Worm (Caenorhabditis elegans): ENCODE measurements around the gene wrt-9.

wrt-9 gene

DNA sequence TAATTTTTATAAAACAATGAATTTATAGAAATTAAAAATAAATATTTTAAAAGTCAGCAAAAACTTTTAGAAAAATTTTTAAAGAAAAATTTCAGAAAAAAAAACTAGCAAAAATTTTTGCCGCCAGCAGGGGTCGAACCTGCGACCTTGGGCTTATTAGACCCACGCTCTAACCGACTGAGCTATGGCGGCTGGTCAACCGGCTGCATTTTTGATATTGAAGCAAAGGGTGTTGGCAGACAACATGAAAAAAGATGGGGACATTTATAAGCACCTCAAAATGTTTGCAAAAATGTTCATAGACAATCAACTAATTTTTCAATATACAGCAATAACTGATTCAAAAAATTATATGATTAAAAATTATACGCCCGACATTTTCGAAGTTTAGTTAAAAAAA is 13.5 kb downstream of the wrt-9 start:
- TF ChIP-seq nhr-11 (tag; optimal IDR thresholded peaks at IDR 0.05) (no peak), lin-39 (tag; optimal IDR thresholded peaks at IDR 0.05) (no peak), snpc-4 (tag; optimal IDR thresholded peaks at IDR 0.05) (no peak), elt-1 (tag; optimal IDR thresholded peaks at IDR 0.05) (no peak), pha-4 (tag; optimal IDR thresholded peaks at IDR 0.05) (peak; percentile 19)

DNA sequence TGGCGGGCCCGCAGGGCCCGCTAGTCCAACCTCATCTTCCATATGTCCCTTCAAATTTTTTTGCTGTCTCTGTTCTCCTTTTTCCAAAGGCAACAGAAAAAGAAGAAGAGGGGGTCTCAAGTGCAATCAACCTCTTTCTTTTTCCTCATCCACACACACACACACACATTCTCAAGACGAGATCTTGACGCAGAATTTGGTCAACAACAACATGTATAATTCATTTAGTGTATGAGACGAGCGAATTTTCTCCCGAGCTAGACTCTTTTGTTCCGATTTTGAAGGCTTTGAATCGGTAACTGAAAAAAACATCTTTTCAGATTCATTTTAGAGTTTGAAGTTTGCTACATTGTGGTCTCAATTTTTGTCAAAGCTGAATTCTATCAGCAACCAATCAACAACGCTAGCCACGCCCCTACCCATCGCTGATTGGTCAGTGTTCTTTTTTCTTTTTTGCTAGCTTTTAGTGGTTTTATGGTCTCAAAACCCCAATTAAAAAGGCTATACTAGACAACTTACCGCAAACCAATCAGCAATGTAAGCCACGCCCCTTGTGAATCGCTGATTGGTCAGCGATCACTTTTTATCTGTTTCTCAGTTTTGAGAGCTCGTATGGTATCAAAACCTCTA is 21.7 kb downstream of the wrt-9 start:
- TF ChIP-seq mdl-1 (tag; optimal IDR thresholded peaks at IDR 0.05) (no peak), nfya-1 (tag; optimal IDR thresholded peaks at IDR 0.05; ENCODE audit: insufficient read depth) (peak; percentile 76)

DNA sequence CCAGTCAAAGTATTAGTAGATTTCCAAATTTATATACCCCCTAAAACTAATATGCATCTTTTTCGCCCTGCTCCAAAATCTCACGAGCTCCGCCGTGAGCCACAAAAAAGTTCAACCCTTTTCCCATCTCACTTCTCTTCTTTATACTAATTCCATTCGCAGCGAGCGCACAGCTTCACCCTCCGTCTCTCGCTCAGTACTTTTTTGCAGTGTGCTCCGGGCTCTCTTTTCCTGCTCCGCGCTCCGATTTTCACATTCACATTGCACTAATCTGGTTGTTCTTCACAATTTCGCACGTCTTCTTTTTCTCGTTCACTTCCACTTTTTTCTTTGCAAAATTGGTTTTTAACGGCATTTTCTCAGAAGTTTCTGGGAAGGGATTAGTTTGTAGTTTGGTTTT is 22.9 kb downstream of the wrt-9 start:
- no peak for TF ChIP-seq nhr-23 (tag; optimal IDR thresholded peaks at IDR 0.05)
- no peak for TF ChIP-seq nhr-12 (tag; optimal IDR thresholded peaks at IDR 0.05)
- no peak for TF ChIP-seq mml-1 (tag; optimal IDR thresholded peaks at IDR 0.05)
- TF ChIP-seq pqm-1 (tag; optimal IDR thresholded peaks at IDR 0.05) = no peak
- TF ChIP-seq ama-1 (optimal IDR thresholded peaks at IDR 0.05) = no peak
- no peak for TF ChIP-seq elt-3 (tag; optimal IDR thresholded peaks at IDR 0.05)
- TF ChIP-seq pha-4 (tag; optimal IDR thresholded peaks at IDR 0.05) = no peak
- TF ChIP-seq nfya-1 (tag; optimal IDR thresholded peaks at IDR 0.05; ENCODE audit: insufficient read depth) = peak; percentile 31
- no peak for TF ChIP-seq ztf-4 (tag; optimal IDR thresholded peaks at IDR 0.05)
- no peak for TF ChIP-seq mdl-1 (tag; optimal IDR thresholded peaks at IDR 0.05)
- no peak for TF ChIP-seq zag-1 (tag; optimal IDR thresholded peaks at IDR 0.05)
- peak; percentile 45 for TF ChIP-seq lin-39 (tag; optimal IDR thresholded peaks at IDR 0.05)
- no peak for TF ChIP-seq ZK546.5 (tag; optimal IDR thresholded peaks at IDR 0.05)
- TF ChIP-seq hmg-11 (tag; optimal IDR thresholded peaks at IDR 0.05) = peak; percentile 52
- TF ChIP-seq ztf-11 (tag; optimal IDR thresholded peaks at IDR 0.05) = no peak

DNA sequence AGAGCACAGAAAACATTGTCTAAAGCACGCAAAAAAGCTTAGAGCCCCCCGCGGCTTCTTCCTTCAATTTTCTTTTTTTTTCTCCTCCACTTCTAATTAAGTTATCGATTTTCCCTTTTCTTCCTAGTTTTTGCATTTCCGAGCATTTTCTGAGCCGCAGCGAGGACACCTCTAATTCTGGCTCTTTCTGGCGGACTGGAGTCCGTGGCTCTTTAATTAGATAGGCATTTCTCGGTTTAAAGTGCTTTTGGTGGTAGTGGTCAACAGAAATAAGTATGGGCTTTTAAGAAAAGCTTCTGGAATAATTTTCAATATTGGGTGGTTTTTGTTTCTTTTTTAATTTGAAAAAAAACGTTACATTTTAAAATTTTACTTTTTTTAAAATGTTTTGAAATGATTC is 25.1 kb downstream of the wrt-9 start:
- TF ChIP-seq nhr-43 (tag; optimal IDR thresholded peaks at IDR 0.05; ENCODE audit: poor library complexity, severe bottlenecking) = no peak
- no peak for TF ChIP-seq nhr-28 (tag; optimal IDR thresholded peaks at IDR 0.05)
- TF ChIP-seq unc-62 (GFP tag; optimal IDR thresholded peaks at IDR 0.05) = no peak
- no peak for TF ChIP-seq egl-5 (tag; optimal IDR thresholded peaks at IDR 0.05)
- TF ChIP-seq pqm-1 (tag; optimal IDR thresholded peaks at IDR 0.05) = no peak
- TF ChIP-seq zag-1 (tag; optimal IDR thresholded peaks at IDR 0.05) = no peak
- no peak for TF ChIP-seq nhr-12 (tag; optimal IDR thresholded peaks at IDR 0.05)
- no peak for TF ChIP-seq ztf-4 (tag; optimal IDR thresholded peaks at IDR 0.05)
- no peak for TF ChIP-seq ceh-16 (tag; optimal IDR thresholded peaks at IDR 0.05)
- TF ChIP-seq jun-1 (tag; optimal IDR thresholded peaks at IDR 0.05) = no peak
- no peak for TF ChIP-seq tbx-2 (tag; optimal IDR thresholded peaks at IDR 0.05)
- TF ChIP-seq nhr-77 (tag; optimal IDR thresholded peaks at IDR 0.05) = no peak
- no peak for TF ChIP-seq lin-39 (tag; optimal IDR thresholded peaks at IDR 0.05)
- TF ChIP-seq skn-1 (tag; optimal IDR thresholded peaks at IDR 0.05) = no peak
- TF ChIP-seq fkh-2 (tag; optimal IDR thresholded peaks at IDR 0.05) = no peak
- TF ChIP-seq R02D3.7 (tag; optimal IDR thresholded peaks at IDR 0.05) = no peak
- no peak for TF ChIP-seq elt-2 (tag; optimal IDR thresholded peaks at IDR 0.05)
- TF ChIP-seq ceh-82 (tag; optimal IDR thresholded peaks at IDR 0.05) = no peak

DNA sequence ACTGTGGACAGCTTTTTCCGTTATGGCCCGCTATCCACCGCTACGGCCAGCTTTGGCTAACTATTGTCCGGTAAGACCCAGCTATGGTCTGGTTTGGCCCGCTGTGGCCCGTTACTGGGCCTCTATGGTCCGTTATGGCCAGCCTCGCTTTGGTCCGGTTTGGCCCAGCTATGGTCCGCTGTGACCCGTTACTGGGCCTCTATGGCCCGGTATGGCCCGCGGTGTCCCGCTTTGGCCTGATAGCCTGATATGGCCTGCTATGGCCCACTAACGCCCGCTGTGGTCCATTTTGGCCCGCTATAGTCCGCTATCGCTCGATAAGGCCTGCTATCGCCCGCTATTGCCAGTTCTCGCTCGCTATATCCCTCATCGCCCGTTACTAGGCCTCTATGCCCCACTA is 26.1 kb downstream of the wrt-9 start:
- no peak for TF ChIP-seq fkh-2 (tag; optimal IDR thresholded peaks at IDR 0.05)

DNA sequence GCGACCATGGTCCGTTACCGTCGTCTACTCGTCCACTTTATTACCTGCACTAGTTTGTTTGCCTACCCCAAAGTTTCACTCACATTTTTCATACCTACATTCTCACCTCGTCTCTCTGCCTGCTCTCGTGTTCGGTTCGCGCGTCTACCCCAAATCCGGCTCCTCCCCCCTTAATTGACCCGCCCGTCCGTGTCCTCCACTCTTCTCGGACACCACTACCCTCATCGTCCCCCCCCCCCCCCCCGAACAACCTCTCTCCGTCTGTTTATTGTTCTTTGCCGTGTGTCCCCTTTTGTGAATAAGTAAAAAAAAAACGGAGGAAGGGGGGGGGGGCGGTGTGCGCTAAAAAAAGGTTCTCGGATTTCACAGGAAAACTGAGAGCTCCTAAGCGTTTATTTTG is 26.6 kb downstream of the wrt-9 start:
- TF ChIP-seq mml-1 (tag; optimal IDR thresholded peaks at IDR 0.05) (no peak), pha-4 (tag; optimal IDR thresholded peaks at IDR 0.05) (no peak), ama-1 (optimal IDR thresholded peaks at IDR 0.05) (no peak), unc-62 (GFP tag; optimal IDR thresholded peaks at IDR 0.05) (no peak), ceh-82 (tag; optimal IDR thresholded peaks at IDR 0.05) (no peak), tbx-2 (tag; optimal IDR thresholded peaks at IDR 0.05) (no peak), nhr-76 (tag; optimal IDR thresholded peaks at IDR 0.05) (no peak)

All from whole organism, L3 larva.